Fruit fly (Drosophila melanogaster) whole organism, embryonic: ENCODE results near the gene Nup358.

Experiments
- CG3281 ChIP-seq: fragments of 200-800 bp; sonication (Bioruptor generic); optimal IDR thresholded peaks from 3 replicates; lab custom pipeline; 2017; ENCODE audit warnings: missing biosample characterization, mild to moderate bottlenecking, missing genetic modification characterization
- CG6254 ChIP-seq: fragments of 200-800 bp; sonication (Bioruptor generic); optimal IDR thresholded peaks from 3 replicates; lab custom pipeline; 2017; ENCODE audit warnings: mild to moderate bottlenecking, missing biosample characterization, missing genetic modification reagents, missing genetic modification characterization
- mirr ChIP-seq: fragments of 200-800 bp; sonication (Bioruptor generic); optimal IDR thresholded peaks from 3 replicates; lab custom pipeline; 2018; ENCODE audit warnings: missing biosample characterization, mild to moderate bottlenecking, missing genetic modification characterization
- sug ChIP-seq: fragments of 200-800 bp; optimal IDR thresholded peaks from 2 replicates; lab custom pipeline; 2019; ENCODE audit warnings: missing biosample characterization, mild to moderate bottlenecking, missing genetic modification characterization, moderate library complexity

DNA sequence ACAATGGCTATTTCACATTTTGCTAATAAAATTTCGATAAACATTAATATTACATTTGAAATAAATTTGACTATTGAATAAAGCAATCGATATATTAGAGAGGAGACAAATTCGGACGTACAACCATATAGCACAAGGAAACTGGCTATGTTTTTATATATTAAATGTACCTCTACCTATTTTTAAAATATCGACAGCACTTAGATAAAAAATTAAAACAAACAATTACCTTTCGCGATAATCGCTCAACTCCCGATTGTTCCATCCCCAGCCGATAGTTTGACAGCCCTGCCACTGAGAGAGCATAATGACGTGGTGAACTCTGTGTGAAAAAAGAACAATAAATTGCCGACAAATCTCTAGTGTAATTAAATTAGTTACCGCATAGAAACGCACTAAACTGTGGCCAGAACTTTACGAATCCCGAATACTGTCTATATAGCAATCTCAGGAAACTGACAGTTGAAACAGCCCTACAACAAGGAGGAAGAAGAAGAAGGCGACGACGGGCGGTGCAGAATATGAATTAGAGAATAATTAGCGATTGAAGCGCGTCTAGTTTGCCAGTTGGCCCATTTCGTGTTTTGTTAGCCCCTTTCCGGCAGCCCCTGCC, 9.6 kb downstream of the Nup358 start, which contains the start of gene CG11857:
- peak; percentile 97 for TF ChIP-seq sug
- peak; percentile 96 for TF ChIP-seq CG3281 (GFP tag; lab: Kevin White, UChicago)
- TF ChIP-seq mirr (GFP tag; lab: Kevin White, UChicago): peak; percentile 95
- peak; percentile 74 for TF ChIP-seq CG6254 (GFP tag; lab: Kevin White, UChicago)
